Worm (Caenorhabditis elegans): Measurements from ENCODE around the gene ZK899.3.

DNA sequence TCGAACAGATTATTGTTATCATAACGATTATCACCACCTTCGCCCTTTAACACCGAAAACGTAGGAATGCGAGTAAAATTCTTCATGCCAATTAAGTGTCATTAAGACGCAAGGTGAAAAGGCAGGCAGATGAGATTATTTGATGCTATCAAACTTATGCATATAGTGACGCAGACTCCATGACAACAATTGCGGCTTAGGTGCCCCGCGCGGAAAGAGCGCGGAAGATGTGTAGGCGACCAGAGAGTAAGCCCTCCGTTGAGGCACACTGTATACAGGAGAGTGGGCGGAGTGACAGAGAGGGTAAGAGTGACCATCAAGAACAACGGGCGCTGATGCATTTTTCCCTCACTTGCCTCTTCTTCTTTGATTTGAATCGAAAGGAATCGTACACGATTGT lies 41.7 kb downstream of the ZK899.3 start:
- no peak for TF ChIP-seq elt-2 (tag; optimal IDR thresholded peaks at IDR 0.05)
- no peak for TF ChIP-seq pqm-1 (tag; optimal IDR thresholded peaks at IDR 0.05)
- no peak for TF ChIP-seq K02D7.2 (tag; optimal IDR thresholded peaks at IDR 0.05)
- TF ChIP-seq T23F11.4 (GFP tag; optimal IDR thresholded peaks at IDR 0.05) = no peak
- TF ChIP-seq pax-1 (tag; optimal IDR thresholded peaks at IDR 0.05) = no peak
- no peak for TF ChIP-seq syd-9 (tag; optimal IDR thresholded peaks at IDR 0.05)
- TF ChIP-seq hlh-15 (tag; optimal IDR thresholded peaks at IDR 0.05) = no peak
- no peak for TF ChIP-seq ama-1 (optimal IDR thresholded peaks at IDR 0.05)

All from whole organism, late embryonic.